Worm (Caenorhabditis elegans) whole organism, midembryonic: ENCODE results near the gene srx-13.

Experiments used
- T22C8.4 ChIP-seq: fragments of 200-800 bp; sonication (Bioruptor generic); IDR thresholded peaks from 2 replicates; pipeline ENCODE4 v1.3.6; 2022; ENCODE audit warnings: missing genetic modification characterization, missing compliant biosample characterization
- flt-1 ChIP-seq: fragments of 200-800 bp; sonication (Bioruptor generic); IDR thresholded peaks from 2 replicates; pipeline ENCODE4 v1.3.6; 2022; ENCODE audit warnings: missing genetic modification characterization, missing compliant biosample characterization
- med-1 ChIP-seq: sonication (generic microtip); optimal IDR thresholded peaks from 2 replicates; lab custom pipeline; 2017; ENCODE audit warnings: missing genetic modification characterization, mild to moderate bottlenecking, missing compliant biosample characterization, antibody characterized with exemption, missing genetic modification reagents; ENCODE audit not compliant: insufficient read depth
- ref-1 ChIP-seq: fragments of 200-800 bp; sonication (Bioruptor generic); conservative IDR thresholded peaks from 2 replicates; pipeline ENCODE4 v1.3.6; 2022; ENCODE audit warnings: missing genetic modification reagents, missing genetic modification characterization, missing compliant biosample characterization
- tab-1 ChIP-seq: fragments of 200-800 bp; sonication (Bioruptor generic); IDR thresholded peaks from 2 replicates; pipeline ENCODE4 v1.3.6; 2022; ENCODE audit warnings: missing genetic modification characterization, missing compliant biosample characterization
- ztf-29 ChIP-seq: fragments of 200-800 bp; sonication (Bioruptor generic); IDR thresholded peaks from 2 replicates; pipeline ENCODE4 v1.3.6; 2022; ENCODE audit warnings: missing genetic modification reagents, missing genetic modification characterization, missing compliant biosample characterization

DNA sequence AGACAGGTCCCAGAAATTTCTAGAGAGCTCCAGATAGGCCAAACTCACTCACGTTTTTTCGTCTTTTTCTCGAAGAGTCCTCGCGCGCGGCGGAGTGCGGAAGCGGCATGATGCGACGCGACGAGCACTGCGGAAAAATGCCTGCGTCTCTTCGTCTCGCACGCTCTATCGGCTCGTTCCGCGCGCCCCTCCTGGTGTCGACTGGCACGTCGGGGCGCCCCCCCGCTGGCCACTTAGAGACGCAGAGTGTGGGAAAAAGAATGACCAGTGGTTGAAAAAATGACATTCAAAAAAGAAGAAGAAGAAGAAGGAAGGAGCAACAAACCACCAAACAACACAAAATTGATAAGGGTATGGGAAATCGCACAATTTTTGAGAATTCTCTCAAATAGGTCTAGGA lies 51.0 kb downstream of the srx-13 start, which contains the start of gene znf-782:
- TF ChIP-seq ztf-29 (GFP tag; lab: Robert Waterston, UW): no peak
- no peak for TF ChIP-seq tab-1 (GFP tag; lab: Robert Waterston, UW)
- TF ChIP-seq med-1 (GFP tag; lab: Kevin White, UChicago): no peak
- no peak for TF ChIP-seq flt-1 (GFP tag; lab: Robert Waterston, UW)
- TF ChIP-seq ref-1 (GFP tag; lab: Robert Waterston, UW): no peak
- no peak for TF ChIP-seq T22C8.4 (GFP tag; lab: Robert Waterston, UW)
